Fruit fly (Drosophila melanogaster): ENCODE measurements around the gene rdgB.

Gene rdgB

dm6 chrX:13817418-13818171, 55.0 kb downstream of the rdgB start (continued):
- TF ChIP-seq ewg (GFP tag; optimal IDR thresholded peaks at IDR 0.05): no peak
- no peak for TF ChIP-seq br (optimal IDR thresholded peaks at IDR 0.05)
- TF ChIP-seq CG17328 (GFP tag; IDR thresholded peaks at IDR 0.05): peak; percentile 23; the same call in 1 of the 2 replicates
- TF ChIP-seq zen2 (GFP tag; IDR thresholded peaks at IDR 0.05; ENCODE audit: partially characterized antibody): no peak
- no peak for TF ChIP-seq TFAM (GFP tag; optimal IDR thresholded peaks at IDR 0.05)
- no peak for TF ChIP-seq CG4854 (GFP tag; optimal IDR thresholded peaks at IDR 0.05)
- peak; percentile 16 for TF ChIP-seq pho (GFP tag; optimal IDR thresholded peaks at IDR 0.05)
- TF ChIP-seq CG30403 (GFP tag; optimal IDR thresholded peaks at IDR 0.05): peak; percentile 42
- peak; percentile 24 for TF ChIP-seq Bteb2 (GFP tag; optimal IDR thresholded peaks at IDR 0.05)
- TF ChIP-seq CG4282 (GFP tag; optimal IDR thresholded peaks at IDR 0.05): no peak
- no peak for TF ChIP-seq bowl (GFP tag; IDR thresholded peaks at IDR 0.05)
- TF ChIP-seq CG2889 (GFP tag; IDR thresholded peaks at IDR 0.05): no peak
- no peak for TF ChIP-seq Dll (GFP tag; IDR thresholded peaks at IDR 0.05; ENCODE audit: partially characterized antibody)
- TF ChIP-seq Six4 (GFP tag; optimal IDR thresholded peaks at IDR 0.05): no peak
- no peak for TF ChIP-seq jigr1 (GFP tag; IDR thresholded peaks at IDR 0.05)
- no peak for TF ChIP-seq nerfin-2 (GFP tag; IDR thresholded peaks at IDR 0.05; ENCODE audit: partially characterized antibody)
- no peak for TF ChIP-seq wdn (GFP tag; IDR thresholded peaks at IDR 0.05)
- TF ChIP-seq CG6791 (GFP tag; IDR thresholded peaks at IDR 0.05; ENCODE audit: partially characterized antibody): no peak
- TF ChIP-seq CG9932 (GFP tag; IDR thresholded peaks at IDR 0.05): 0 out of 2 replicates have a peak, but pooled peaks have one; percentile 16
- TF ChIP-seq ro (GFP tag; IDR thresholded peaks at IDR 0.05): no peak
- no peak for TF ChIP-seq HLH3B (GFP tag; IDR thresholded peaks at IDR 0.05)
- TF ChIP-seq CG12942 (GFP tag; optimal IDR thresholded peaks at IDR 0.05): no peak
- TF ChIP-seq B-H1 (GFP tag; IDR thresholded peaks at IDR 0.05): no peak
- no peak for TF ChIP-seq HLHmδ (GFP tag; optimal IDR thresholded peaks at IDR 0.05)
- TF ChIP-seq CG32767 (GFP tag; IDR thresholded peaks at IDR 0.05): 0 out of 2 replicates have a peak, but pooled peaks have one; percentile 26
- no peak for TF ChIP-seq CG4617 (GFP tag; optimal IDR thresholded peaks at IDR 0.05; ENCODE audit: borderline replicate concordance)
- TF ChIP-seq repo (GFP tag; optimal IDR thresholded peaks at IDR 0.05): no peak
- TF ChIP-seq Gug (GFP tag; IDR thresholded peaks at IDR 0.05): no peak
- peak; percentile 5 for TF ChIP-seq ATbp (GFP tag; optimal IDR thresholded peaks at IDR 0.05)
- peak; percentile 18 for TF ChIP-seq NfI (GFP tag; optimal IDR thresholded peaks at IDR 0.05)
- no peak for TF ChIP-seq zf30C (GFP tag; optimal IDR thresholded peaks at IDR 0.05)
- no peak for TF ChIP-seq btn (GFP tag; optimal IDR thresholded peaks at IDR 0.05)
- peak; percentile 49 for TF ChIP-seq BtbVII (GFP tag; optimal IDR thresholded peaks at IDR 0.05)
- peak; percentile 65 for TF ChIP-seq Sox102F (GFP tag; optimal IDR thresholded peaks at IDR 0.05)
- TF ChIP-seq CG14860 (GFP tag; IDR thresholded peaks at IDR 0.05; ENCODE audit: partially characterized antibody): no peak
- no peak for TF ChIP-seq CG2875 (GFP tag; optimal IDR thresholded peaks at IDR 0.05)
- peak; percentile 26 for TF ChIP-seq sd (tag; optimal IDR thresholded peaks at IDR 0.05)
- peak; percentile 90 for TF ChIP-seq CG11696 (GFP tag; IDR thresholded peaks at IDR 0.05)
- TF ChIP-seq fd102C (GFP tag; optimal IDR thresholded peaks at IDR 0.05): no peak
- peak; percentile 57 for TF ChIP-seq HHEX (GFP tag; optimal IDR thresholded peaks at IDR 0.05)
- no peak for TF ChIP-seq ssp (GFP tag; IDR thresholded peaks at IDR 0.05)
- TF ChIP-seq CG6654 (GFP tag; optimal IDR thresholded peaks at IDR 0.05): no peak
- TF ChIP-seq Lpt (GFP tag; optimal IDR thresholded peaks at IDR 0.05): no peak
- TF ChIP-seq mam (GFP tag; optimal IDR thresholded peaks at IDR 0.05): peak; percentile 7
- no peak for TF ChIP-seq maf-S (GFP tag; optimal IDR thresholded peaks at IDR 0.05)
- no peak for TF ChIP-seq CG13894 (tag; optimal IDR thresholded peaks at IDR 0.05)
- no peak for TF ChIP-seq CG10543 (GFP tag; optimal IDR thresholded peaks at IDR 0.05)
- TF ChIP-seq tx (GFP tag; optimal IDR thresholded peaks at IDR 0.05): no peak
- no peak for TF ChIP-seq CG34422 (GFP tag; IDR thresholded peaks at IDR 0.05)
- no peak for TF ChIP-seq wek (GFP tag; optimal IDR thresholded peaks at IDR 0.05)
